Worm (Caenorhabditis elegans) whole organism, mixed stage, embryonic: ENCODE measurements around the gene F13H8.1.

Experiments
- M03D4.4 ChIP-seq: sonication (generic microtip); optimal IDR thresholded peaks from 2 replicates; lab custom pipeline; 2017; ENCODE audit warnings: mild to moderate bottlenecking, missing genetic modification characterization, missing compliant biosample characterization
- bed-3 ChIP-seq: fragments of 200-800 bp; sonication (Bioruptor generic); optimal IDR thresholded peaks from 3 replicates; lab custom pipeline; 2018; ENCODE audit warnings: mild to moderate bottlenecking, missing genetic modification characterization, moderate library complexity, missing compliant biosample characterization
- blmp-1 ChIP-seq: fragments of 150-350 bp; optimal IDR thresholded peaks from 2 replicates; lab custom pipeline; 2014; ENCODE audit warnings: missing biosample characterization, missing genetic modification characterization
- ceh-39 ChIP-seq: fragments of 150-350 bp; optimal IDR thresholded peaks from 2 replicates; lab custom pipeline; 2014; ENCODE audit warnings: missing biosample characterization, missing genetic modification characterization
- ceh-43 ChIP-seq: fragments of 200-800 bp; sonication (Bioruptor generic); optimal IDR thresholded peaks from 2 replicates; lab custom pipeline; 2018; ENCODE audit warnings: mild to moderate bottlenecking, missing genetic modification characterization, moderate library complexity, missing compliant biosample characterization
- ceh-83 ChIP-seq: fragments of 200-800 bp; sonication (Bioruptor generic); optimal IDR thresholded peaks from 2 replicates; lab custom pipeline; 2018; ENCODE audit warnings: mild to moderate bottlenecking, missing genetic modification characterization, missing compliant biosample characterization
- ces-1 ChIP-seq: fragments of 150-350 bp; optimal IDR thresholded peaks from 2 replicates; lab custom pipeline; 2014; ENCODE audit warnings: missing biosample characterization, missing genetic modification reagents, missing genetic modification characterization
- cnd-1 ChIP-seq: fragments of 200-800 bp; sonication (Bioruptor generic); optimal IDR thresholded peaks from 2 replicates; lab custom pipeline; 2018; ENCODE audit warnings: mild to moderate bottlenecking, missing genetic modification characterization, missing compliant biosample characterization
- drap-1 ChIP-seq: fragments of 200-800 bp; sonication (Bioruptor generic); optimal IDR thresholded peaks from 3 replicates; lab custom pipeline; 2018; ENCODE audit warnings: mild to moderate bottlenecking, missing genetic modification characterization, missing compliant biosample characterization
- elt-1 ChIP-seq: sonication (generic microtip); optimal IDR thresholded peaks from 2 replicates; lab custom pipeline; 2017; ENCODE audit warnings: missing genetic modification characterization, mild to moderate bottlenecking, missing compliant biosample characterization, antibody characterized with exemption, moderate library complexity, borderline replicate concordance; ENCODE audit not compliant: insufficient read depth
- elt-3 ChIP-seq: fragments of 150-350 bp; optimal IDR thresholded peaks from 2 replicates; lab custom pipeline; 2014; ENCODE audit warnings: missing biosample characterization, missing genetic modification characterization
- flh-1 ChIP-seq: fragments of 200-800 bp; sonication (Bioruptor generic); optimal IDR thresholded peaks from 2 replicates; lab custom pipeline; 2018; ENCODE audit warnings: mild to moderate bottlenecking, missing genetic modification characterization, moderate library complexity, missing compliant biosample characterization
- ham-2 ChIP-seq: fragments of 200-800 bp; sonication (Bioruptor generic); optimal IDR thresholded peaks from 2 replicates; lab custom pipeline; 2018; ENCODE audit warnings: mild to moderate bottlenecking, missing genetic modification characterization, missing compliant biosample characterization
- hlh-1 ChIP-seq: fragments of 150-350 bp; optimal IDR thresholded peaks from 2 replicates; lab custom pipeline; 2014; ENCODE audit warnings: missing biosample characterization, missing genetic modification reagents, missing genetic modification characterization
- lin-13 ChIP-seq: fragments of 150-350 bp; optimal IDR thresholded peaks from 2 replicates; lab custom pipeline; 2014; ENCODE audit warnings: missing biosample characterization, missing genetic modification characterization
- lin-32 ChIP-seq: fragments of 200-800 bp; sonication (Bioruptor generic); optimal IDR thresholded peaks from 2 replicates; lab custom pipeline; 2018; ENCODE audit warnings: mild to moderate bottlenecking, missing genetic modification characterization, missing compliant biosample characterization
- lsy-2 ChIP-seq: fragments of 150-350 bp; optimal IDR thresholded peaks from 2 replicates; lab custom pipeline; 2014; ENCODE audit warnings: missing biosample characterization, missing genetic modification characterization
- mab-5 ChIP-seq: fragments of 150-350 bp; optimal IDR thresholded peaks from 2 replicates; lab custom pipeline; 2014; ENCODE audit warnings: missing biosample characterization, missing genetic modification characterization
- mep-1 ChIP-seq: fragments of 150-350 bp; optimal IDR thresholded peaks from 2 replicates; lab custom pipeline; 2017; ENCODE audit warnings: missing biosample characterization, missing genetic modification reagents, missing genetic modification characterization, inconsistent platforms
- mls-2 ChIP-seq: sonication (generic microtip); optimal IDR thresholded peaks from 2 replicates; lab custom pipeline; 2016; ENCODE audit warnings: mild to moderate bottlenecking, missing genetic modification characterization, moderate library complexity, missing compliant biosample characterization
- nhr-12 ChIP-seq: fragments of 150-350 bp; optimal IDR thresholded peaks from 2 replicates; lab custom pipeline; 2014; ENCODE audit warnings: missing biosample characterization, missing genetic modification characterization
- nhr-237 ChIP-seq: fragments of 150-350 bp; optimal IDR thresholded peaks from 2 replicates; lab custom pipeline; 2014; ENCODE audit warnings: missing biosample characterization, missing genetic modification characterization
- nhr-28 ChIP-seq: fragments of 150-350 bp; optimal IDR thresholded peaks from 2 replicates; lab custom pipeline; 2014; ENCODE audit warnings: missing biosample characterization, missing genetic modification characterization
- nhr-76 ChIP-seq: sonication (generic microtip); optimal IDR thresholded peaks from 2 replicates; lab custom pipeline; 2017; ENCODE audit warnings: missing biosample characterization, missing genetic modification characterization
- pha-4 ChIP-seq: fragments of 150-350 bp; optimal IDR thresholded peaks from 2 replicates; lab custom pipeline; 2018; ENCODE audit warnings: missing biosample characterization, missing genetic modification reagents, missing genetic modification characterization
- sem-2 ChIP-seq: fragments of 200-800 bp; sonication (Bioruptor generic); optimal IDR thresholded peaks from 2 replicates; lab custom pipeline; 2018; ENCODE audit warnings: mild to moderate bottlenecking, missing genetic modification characterization, missing compliant biosample characterization
- snpc-4 ChIP-seq: fragments of 150-350 bp; optimal IDR thresholded peaks from 2 replicates; lab custom pipeline; 2014; ENCODE audit warnings: missing biosample characterization, missing genetic modification characterization
- sptf-1 ChIP-seq: sonication (generic microtip); optimal IDR thresholded peaks from 2 replicates; lab custom pipeline; 2017; ENCODE audit warnings: mild to moderate bottlenecking, missing genetic modification characterization, moderate library complexity, missing compliant biosample characterization
- unc-120 ChIP-seq: sonication (generic microtip); optimal IDR thresholded peaks from 2 replicates; lab custom pipeline; 2017; ENCODE audit warnings: missing genetic modification characterization, missing compliant biosample characterization; ENCODE audit not compliant: poor library complexity, severe bottlenecking
- unc-62 ChIP-seq: fragments of 150-350 bp; optimal IDR thresholded peaks from 2 replicates; lab custom pipeline; 2014; ENCODE audit warnings: missing biosample characterization, missing genetic modification reagents, missing genetic modification characterization
- zip-8 ChIP-seq: fragments of 150-350 bp; optimal IDR thresholded peaks from 2 replicates; lab custom pipeline; 2014; ENCODE audit warnings: missing biosample characterization, missing genetic modification characterization
- ztf-11 ChIP-seq: fragments of 150-350 bp; optimal IDR thresholded peaks from 2 replicates; lab custom pipeline; 2014; ENCODE audit warnings: missing biosample characterization, missing genetic modification characterization

F13H8.1 gene

DNA sequence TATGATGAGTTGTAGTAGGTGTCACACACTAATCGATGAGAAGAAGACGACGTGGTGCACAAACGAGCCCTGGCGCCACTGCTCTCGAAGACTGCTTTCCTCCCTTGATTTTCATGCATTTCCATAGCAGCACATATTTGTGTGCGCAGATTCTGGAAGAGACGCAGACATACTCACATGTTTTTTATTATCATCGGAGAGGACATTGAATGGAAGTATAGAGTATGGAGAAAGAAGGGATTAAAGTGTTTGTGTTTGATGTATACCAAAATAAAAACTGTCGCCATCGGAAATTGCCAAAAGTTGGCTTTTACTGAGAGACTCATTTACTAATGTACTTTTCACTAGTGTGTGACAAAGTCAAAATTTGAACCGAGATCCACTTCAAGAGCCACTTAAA lies 11.1 kb downstream of the F13H8.1 start, which contains the start of gene mps-1:
mps-1 (minus strand) TSS at position 101 of the 400 bp plus-strand sequence.
- TF ChIP-seq mep-1 (tag; lab: Kevin White, UChicago) (no peak), unc-62 (GFP tag; lab: Kevin White, UChicago) (no peak), ces-1 (GFP tag; lab: Kevin White, UChicago) (no peak), hlh-1 (no peak), lin-13 (tag; lab: Kevin White, UChicago) (no peak), cnd-1 (no peak), ceh-43 (GFP tag; lab: Kevin White, UChicago) (no peak), ceh-39 (tag; lab: Kevin White, UChicago) (no peak), zip-8 (no peak), ceh-83 (no peak), nhr-76 (tag; lab: Kevin White, UChicago) (no peak), ztf-11 (tag; lab: Kevin White, UChicago) (no peak), lin-32 (GFP tag; lab: Kevin White, UChicago) (no peak)

DNA sequence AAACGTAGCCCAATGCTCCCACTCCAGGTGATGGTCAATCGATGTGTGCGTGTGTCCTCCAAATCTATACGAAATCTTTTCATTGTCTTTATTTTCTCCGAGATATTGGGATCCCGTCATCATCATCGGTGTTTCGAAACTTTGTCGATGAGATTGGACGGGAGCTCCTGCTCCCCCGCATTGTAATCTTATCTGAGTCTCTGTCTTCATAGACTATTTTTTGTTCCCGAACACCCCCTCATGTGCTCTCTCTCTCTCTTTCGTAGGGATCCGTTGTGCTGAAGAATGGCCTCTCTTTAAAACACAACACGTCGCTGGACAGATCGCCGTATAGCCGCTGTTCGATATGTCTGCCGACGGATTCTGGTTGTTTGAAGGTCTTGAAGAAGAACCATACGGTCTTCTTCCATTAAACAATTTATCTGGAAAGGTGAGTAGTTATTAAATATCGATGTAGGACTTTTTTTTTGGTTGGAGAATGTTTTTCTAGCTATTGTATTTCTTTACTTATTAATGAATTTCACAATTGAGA lies 20.1 kb downstream of the F13H8.1 start, which contains the start of gene C29F5.1:
C29F5.1 (plus strand) TSS at position 317 of the 532 bp plus-strand sequence.
- TF ChIP-seq elt-1 (no peak), unc-62 (GFP tag; lab: Kevin White, UChicago) (peak; percentile 31), ceh-39 (tag; lab: Kevin White, UChicago) (no peak), ztf-11 (tag; lab: Kevin White, UChicago) (no peak), drap-1 (no peak), bed-3 (GFP tag; lab: Kevin White, UChicago) (no peak), mab-5 (no peak), hlh-1 (peak; percentile 70), nhr-237 (tag; lab: Kevin White, UChicago) (no peak), unc-120 (tag; lab: Kevin White, UChicago) (peak; percentile 17), nhr-76 (tag; lab: Kevin White, UChicago) (no peak), ham-2 (GFP tag; lab: Kevin White, UChicago) (no peak), flh-1 (GFP tag; lab: Kevin White, UChicago) (no peak), sem-2 (GFP tag; lab: Kevin White, UChicago) (no peak), sptf-1 (no peak), elt-3 (no peak), lin-13 (tag; lab: Kevin White, UChicago) (no peak), lsy-2 (tag; lab: Kevin White, UChicago) (no peak)

- TF ChIP-seq ceh-39 (tag; lab: Kevin White, UChicago) = no peak
- no peak for TF ChIP-seq ceh-83
- TF ChIP-seq nhr-28 (tag; lab: Kevin White, UChicago) = no peak
- no peak for TF ChIP-seq flh-1 (GFP tag; lab: Kevin White, UChicago)
- no peak for TF ChIP-seq elt-1
- no peak for TF ChIP-seq pha-4 (tag; lab: Kevin White, UChicago)
- no peak for TF ChIP-seq zip-8
- no peak for TF ChIP-seq unc-62 (GFP tag; lab: Kevin White, UChicago)
- no peak for TF ChIP-seq drap-1
- TF ChIP-seq cnd-1 = no peak
- no peak for TF ChIP-seq M03D4.4 (tag; lab: Kevin White, UChicago)
- TF ChIP-seq nhr-237 (tag; lab: Kevin White, UChicago) = no peak
- TF ChIP-seq bed-3 (GFP tag; lab: Kevin White, UChicago) = no peak
- no peak for TF ChIP-seq mep-1 (tag; lab: Kevin White, UChicago)
- no peak for TF ChIP-seq snpc-4 (tag; lab: Kevin White, UChicago)
Measured at ce11 chrII:6306125-6306524, 22.9 kb downstream of the F13H8.1 start, which contains the start of gene C29F5.8. TSS of gene C29F5.8 (plus strand) at chrII:6306425.

ce11 chrII:6309198-6309597 lies 26.0 kb downstream of the F13H8.1 start, which contains the start of gene glb-10:
TSS of gene glb-10 (minus strand) at chrII:6309298.
- TF ChIP-seq hlh-1 = no peak
- TF ChIP-seq mep-1 (tag; lab: Kevin White, UChicago) = no peak
- no peak for TF ChIP-seq sptf-1
- TF ChIP-seq nhr-12 = no peak

DNA sequence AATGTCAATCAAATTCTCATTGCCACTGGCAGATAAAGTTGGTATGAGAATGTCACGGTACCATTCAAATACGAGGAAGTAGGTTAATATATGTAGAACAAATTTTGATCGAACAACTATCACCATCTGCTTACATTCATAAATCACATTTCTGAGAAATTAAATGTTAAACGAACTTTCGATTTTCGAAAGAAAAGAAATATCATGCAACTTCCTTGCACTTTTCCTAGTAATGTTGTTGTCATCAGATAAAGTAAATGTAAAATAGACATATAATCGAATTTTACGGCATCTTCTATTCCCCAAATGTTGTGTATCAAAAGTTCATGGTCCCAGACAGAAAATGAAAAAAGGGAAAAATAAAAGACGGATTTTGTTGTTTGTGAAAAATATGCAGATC lies 28.3 kb downstream of the F13H8.1 start:
- peak; percentile 14 for TF ChIP-seq ces-1 (GFP tag; lab: Kevin White, UChicago)
- no peak for TF ChIP-seq blmp-1
- TF ChIP-seq mls-2 (tag; lab: Kevin White, UChicago) = no peak
- no peak for TF ChIP-seq M03D4.4 (tag; lab: Kevin White, UChicago)
